Fruit fly (Drosophila melanogaster): Measurements from ENCODE around the gene dos.
A peak's percentile ranks its signal among the peaks of the same experiment; 100 is the strongest.

Gene dos

dm6 chr3L:2551137-2551676, 38.0 kb upstream of the dos start (continued):
- TF ChIP-seq unc-4 (GFP tag; IDR thresholded peaks at IDR 0.05; ENCODE audit: partially characterized antibody) (no peak), D19B (GFP tag; optimal IDR thresholded peaks at IDR 0.05) (no peak), CG5245 (GFP tag; optimal IDR thresholded peaks at IDR 0.05) (no peak), CG10565 (GFP tag; optimal IDR thresholded peaks at IDR 0.05) (no peak), fd102C (GFP tag; optimal IDR thresholded peaks at IDR 0.05) (no peak), abd-A (tag; optimal IDR thresholded peaks at IDR 0.05) (peak; percentile 82), CG2120 (GFP tag; optimal IDR thresholded peaks at IDR 0.05) (no peak), vnd (GFP tag; IDR thresholded peaks at IDR 0.05; ENCODE audit: partially characterized antibody) (no peak), CG6791 (GFP tag; IDR thresholded peaks at IDR 0.05; ENCODE audit: partially characterized antibody) (no peak), sqz (GFP tag; optimal IDR thresholded peaks at IDR 0.05) (peak; percentile 54), CG14710 (tag; optimal IDR thresholded peaks at IDR 0.05) (no peak), Trl (optimal IDR thresholded peaks at IDR 0.05) (no peak), Trl (GFP tag; optimal IDR thresholded peaks at IDR 0.05) (no peak), MTF-1 (GFP tag; optimal IDR thresholded peaks at IDR 0.05; ENCODE audit: borderline replicate concordance) (no peak), CG12391 (tag; optimal IDR thresholded peaks at IDR 0.05) (no peak), NfI (GFP tag; optimal IDR thresholded peaks at IDR 0.05) (no peak), lab (GFP tag; optimal IDR thresholded peaks at IDR 0.05) (no peak), chinmo (GFP tag; IDR thresholded peaks at IDR 0.05; ENCODE audit: partially characterized antibody) (0 out of 4 replicates have a peak, but pooled peaks have one; percentile 61)

- TF ChIP-seq Side (GFP tag; optimal IDR thresholded peaks at IDR 0.05) (peak; percentile 42), CG15479 (GFP tag; optimal IDR thresholded peaks at IDR 0.05) (no peak), nerfin-2 (GFP tag; IDR thresholded peaks at IDR 0.05; ENCODE audit: partially characterized antibody) (no peak), eve (GFP tag; optimal IDR thresholded peaks at IDR 0.05) (peak in 1 of 2 experiments; percentile 56), CG2712 (tag; optimal IDR thresholded peaks at IDR 0.05) (peak; percentile 87), bigmax (GFP tag; optimal IDR thresholded peaks at IDR 0.05) (no peak), oc (tag; optimal IDR thresholded peaks at IDR 0.05) (peak; percentile 64), salm (tag; optimal IDR thresholded peaks at IDR 0.05) (no peak), ssp (GFP tag; IDR thresholded peaks at IDR 0.05) (no peak), CG31224 (GFP tag; IDR thresholded peaks at IDR 0.05) (no peak), CG10321 (GFP tag; IDR thresholded peaks at IDR 0.05) (no peak), odd (GFP tag; optimal IDR thresholded peaks at IDR 0.05) (no peak), Nf-YC (tag; optimal IDR thresholded peaks at IDR 0.05) (no peak), Dll (GFP tag; IDR thresholded peaks at IDR 0.05; ENCODE audit: partially characterized antibody) (no peak), tio (GFP tag; optimal IDR thresholded peaks at IDR 0.05) (peak; percentile 61), Dek (tag; optimal IDR thresholded peaks at IDR 0.05) (peak; percentile 23), CG4360 (GFP tag; IDR thresholded peaks at IDR 0.05) (peak; percentile 47; the same call in 1 of the 2 replicates), tgo (GFP tag; IDR thresholded peaks at IDR 0.05) (peak; percentile 63; the same call in 1 of the 3 replicates), Drgx (GFP tag; IDR thresholded peaks at IDR 0.05) (peak; percentile 76), repo (GFP tag; optimal IDR thresholded peaks at IDR 0.05) (peak; percentile 51), CG1602 (GFP tag; optimal IDR thresholded peaks at IDR 0.05) (peak; percentile 48), CG11093 (GFP tag; IDR thresholded peaks at IDR 0.05) (no peak; the same call in 2 of the 3 replicates), wor (GFP tag; IDR thresholded peaks at IDR 0.05) (0 out of 2 replicates have a peak, but pooled peaks have one; percentile 37), inv (GFP tag; IDR thresholded peaks at IDR 0.05; ENCODE audit: partially characterized antibody) (no peak), CG32772 (GFP tag; IDR thresholded peaks at IDR 0.05) (peak; percentile 63), usp (GFP tag; optimal IDR thresholded peaks at IDR 0.05) (no peak), nerfin-1 (tag; optimal IDR thresholded peaks at IDR 0.05) (peak; percentile 62), peb (GFP tag; IDR thresholded peaks at IDR 0.05) (0 out of 2 replicates have a peak, but pooled peaks have one; percentile 37), CG16779 (GFP tag; IDR thresholded peaks at IDR 0.05) (no peak), aop (GFP tag; IDR thresholded peaks at IDR 0.05) (no peak), NC2β (GFP tag; optimal IDR thresholded peaks at IDR 0.05) (peak; percentile 72)
Observed at dm6 chr3L:2552116-2552843, 36.9 kb upstream of the dos start.
